Worm (Caenorhabditis elegans) whole organism, L1 larva: ENCODE results near the gene gna-1.

ENCODE experiments used
- ama-1 ChIP-seq: fragments of 150-350 bp; optimal IDR thresholded peaks from 2 replicates; lab custom pipeline; 2014
- efl-3 ChIP-seq: fragments of 200-800 bp; sonication (Bioruptor generic); optimal IDR thresholded peaks from 2 replicates; lab custom pipeline; 2018; ENCODE audit warnings: mild to moderate bottlenecking, missing genetic modification characterization, missing compliant biosample characterization
- ets-5 ChIP-seq: fragments of 200-800 bp; sonication (Bioruptor generic); IDR thresholded peaks from 2 replicates; pipeline ENCODE4 v1.3.6; 2022; ENCODE audit warnings: missing genetic modification characterization, missing compliant biosample characterization
- fkh-10 ChIP-seq: sonication (generic microtip); optimal IDR thresholded peaks from 2 replicates; lab custom pipeline; 2017; ENCODE audit warnings: missing biosample characterization, missing genetic modification reagents, missing genetic modification characterization
- grh-1 ChIP-seq: fragments of 200-800 bp; sonication (Bioruptor generic); IDR thresholded peaks from 2 replicates; pipeline ENCODE4 v1.3.6; 2022; ENCODE audit warnings: missing genetic modification reagents, missing genetic modification characterization, missing compliant biosample characterization
- lin-39 ChIP-seq: fragments of 150-350 bp; optimal IDR thresholded peaks from 2 replicates; lab custom pipeline; 2014; ENCODE audit warnings: missing biosample characterization, missing genetic modification reagents, missing genetic modification characterization
- skn-1 ChIP-seq: fragments of 150-350 bp; optimal IDR thresholded peaks from 2 replicates; lab custom pipeline; 2014; ENCODE audit warnings: missing biosample characterization, missing genetic modification characterization
- snpc-4 ChIP-seq: fragments of 150-350 bp; optimal IDR thresholded peaks from 2 replicates; lab custom pipeline; 2014; ENCODE audit warnings: missing biosample characterization, missing genetic modification characterization
- snu-23 ChIP-seq: sonication (generic microtip); optimal IDR thresholded peaks from 2 replicates; lab custom pipeline; 2016; ENCODE audit warnings: missing genetic modification characterization, missing compliant biosample characterization
- unc-62 ChIP-seq: fragments of 150-350 bp; optimal IDR thresholded peaks from 2 replicates; lab custom pipeline; 2014; ENCODE audit warnings: missing biosample characterization, missing genetic modification reagents, missing genetic modification characterization

- TF ChIP-seq fkh-10 (GFP tag; lab: Kevin White, UChicago) (no peak), ama-1 (lab: Kevin White, UChicago) (no peak), skn-1 (tag; lab: Kevin White, UChicago) (no peak), ets-5 (GFP tag; lab: Robert Waterston, UW) (no peak), grh-1 (no peak), snpc-4 (tag; lab: Kevin White, UChicago) (no peak), unc-62 (no peak), snu-23 (GFP tag; lab: Kevin White, UChicago) (no peak), lin-39 (tag; lab: Kevin White, UChicago) (no peak), efl-3 (GFP tag; lab: Kevin White, UChicago) (no peak)
Observed at ce11 chrV:10270214-10270613, 49.7 kb downstream of the gna-1 start, which contains the start of gene ric-4.
